Fruit fly (Drosophila melanogaster) whole organism: ENCODE measurements around the gene CG3702.

Experiments used
- CG8478 ChIP-seq: fragments of >200 bp; optimal IDR thresholded peaks from 2 replicates; lab custom pipeline; 2018; ENCODE audit warnings: inconsistent platforms
- Dll ChIP-seq: fragments of >200 bp; optimal IDR thresholded peaks from 2 replicates; lab custom pipeline; 2017
- EcR ChIP-seq, 2 experiments: fragments of >200 bp; optimal IDR thresholded peaks; 2 replicates each; lab custom pipeline; 2017; ENCODE audit warnings: missing biosample characterization in 2 of 2, missing genetic modification characterization in 2 of 2, missing genetic modification reagents in 2 of 2
- pan ChIP-seq: fragments of >200 bp; optimal IDR thresholded peaks from 2 replicates; lab custom pipeline; 2017
- psq ChIP-seq: fragments of >200 bp; optimal IDR thresholded peaks from 2 replicates; lab custom pipeline; 2017
- usp ChIP-seq: fragments of >200 bp; optimal IDR thresholded peaks from 2 replicates; lab custom pipeline; 2017; ENCODE audit warnings: missing biosample characterization, missing genetic modification characterization, mixed read lengths

DNA sequence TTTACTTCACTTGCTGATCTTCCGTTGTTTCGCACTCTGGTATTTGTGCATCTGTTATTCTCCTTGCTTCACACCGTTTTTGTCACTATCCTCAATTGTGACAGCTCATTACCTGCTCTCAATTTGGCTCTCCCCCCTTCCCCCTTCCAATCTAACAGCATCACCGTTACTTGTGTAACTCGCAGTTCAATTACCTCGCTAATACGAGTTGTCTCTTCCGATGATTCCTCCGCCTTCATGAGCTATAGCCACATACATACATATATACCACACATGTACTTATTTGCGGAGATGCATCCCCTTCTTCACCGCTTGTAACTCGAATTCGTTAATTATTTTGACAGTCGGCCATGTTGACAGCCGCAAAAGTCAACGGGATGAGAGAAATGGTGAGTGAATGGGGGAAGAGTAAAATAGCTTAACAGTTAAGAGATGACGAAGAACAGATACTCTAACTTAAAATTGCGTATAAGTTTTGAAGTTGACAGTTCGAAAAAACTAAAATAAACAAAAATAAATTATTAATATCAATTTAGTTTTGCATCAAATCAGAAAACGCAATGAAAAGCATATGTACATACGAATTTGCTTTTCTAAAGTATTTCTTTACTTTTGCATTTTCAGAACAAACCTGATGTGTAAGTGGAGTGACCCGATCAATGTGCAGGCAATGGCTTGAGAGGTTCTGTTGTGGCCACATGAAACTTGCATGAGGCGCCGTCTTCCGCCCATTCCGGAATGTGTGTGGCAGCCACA lies 41.5 kb downstream of the CG3702 start:
- TF ChIP-seq pan: no peak
- no peak for TF ChIP-seq Dll (lab: Kevin White, UChicago)
- TF ChIP-seq psq (lab: Kevin White, UChicago): no peak
- no peak for TF ChIP-seq CG8478 (lab: Kevin White, UChicago)
- no peak for TF ChIP-seq usp (GFP tag; lab: Kevin White, UChicago)
- no peak for TF ChIP-seq EcR (GFP tag; optimal IDR thresholded peaks at IDR 0.05; lab: Kevin White, UChicago)
